Worm (Caenorhabditis elegans) whole organism, midembryonic: Measurements from ENCODE around the gene sru-21.

ENCODE experiments used
- cog-1 ChIP-seq: sonication (generic microtip); optimal IDR thresholded peaks from 2 replicates; lab custom pipeline; 2016; ENCODE audit warnings: missing genetic modification characterization, missing compliant biosample characterization
- flt-1 ChIP-seq: fragments of 200-800 bp; sonication (Bioruptor generic); IDR thresholded peaks from 2 replicates; pipeline ENCODE4 v1.3.6; 2022; ENCODE audit warnings: missing genetic modification characterization, missing compliant biosample characterization
- klf-2 ChIP-seq: fragments of 200-800 bp; sonication (Bioruptor generic); conservative IDR thresholded peaks from 2 replicates; pipeline ENCODE4 v1.3.6; 2022; ENCODE audit warnings: missing genetic modification reagents, missing genetic modification characterization, missing compliant biosample characterization
- med-1 ChIP-seq: sonication (generic microtip); optimal IDR thresholded peaks from 2 replicates; lab custom pipeline; 2017; ENCODE audit warnings: missing genetic modification characterization, mild to moderate bottlenecking, missing compliant biosample characterization, antibody characterized with exemption, missing genetic modification reagents; ENCODE audit not compliant: insufficient read depth
- ref-1 ChIP-seq: fragments of 200-800 bp; sonication (Bioruptor generic); conservative IDR thresholded peaks from 2 replicates; pipeline ENCODE4 v1.3.6; 2022; ENCODE audit warnings: missing genetic modification reagents, missing genetic modification characterization, missing compliant biosample characterization
- tab-1 ChIP-seq: fragments of 200-800 bp; sonication (Bioruptor generic); IDR thresholded peaks from 2 replicates; pipeline ENCODE4 v1.3.6; 2022; ENCODE audit warnings: missing genetic modification characterization, missing compliant biosample characterization
- ztf-29 ChIP-seq: fragments of 200-800 bp; sonication (Bioruptor generic); IDR thresholded peaks from 2 replicates; pipeline ENCODE4 v1.3.6; 2022; ENCODE audit warnings: missing genetic modification reagents, missing genetic modification characterization, missing compliant biosample characterization

- no peak for TF ChIP-seq tab-1 (GFP tag; lab: Robert Waterston, UW)
- TF ChIP-seq med-1 (GFP tag; lab: Kevin White, UChicago): no peak
- no peak for TF ChIP-seq flt-1 (GFP tag; lab: Robert Waterston, UW)
- no peak for TF ChIP-seq ztf-29 (GFP tag; lab: Robert Waterston, UW)
- TF ChIP-seq klf-2 (GFP tag; lab: Robert Waterston, UW): no peak
- TF ChIP-seq ref-1: no peak
- no peak for TF ChIP-seq cog-1 (tag; lab: Kevin White, UChicago)
Measured at ce11 chrIV:13633165-13633564, 6.6 kb downstream of the sru-21 start, which contains the start of gene fbxa-98.
